Fruit fly (Drosophila melanogaster): Measurements from ENCODE around the gene CG3708.

CG3708 gene

dm6 chrX:935049-935900 lies 5.4 kb upstream of the CG3708 start, which contains the start of gene TRAM:
Gene TRAM (plus strand): TSS chrX:935232.
- TF ChIP-seq Sin3A (optimal IDR thresholded peaks at IDR 0.05) (no peak), Myc (optimal IDR thresholded peaks at IDR 0.05) (no peak), ttk (optimal IDR thresholded peaks at IDR 0.05) (no peak), insv (optimal IDR thresholded peaks at IDR 0.05) (no peak), psq (optimal IDR thresholded peaks at IDR 0.05) (no peak), h (optimal IDR thresholded peaks at IDR 0.05) (no peak)

- TF ChIP-seq ttk (optimal IDR thresholded peaks at IDR 0.05) = no peak
Observed at dm6 chrX:933997-934396, 4.1 kb upstream of the CG3708 start.

dm6 chrX:932859-933258 lies 3.0 kb upstream of the CG3708 start:
- TF ChIP-seq psq (optimal IDR thresholded peaks at IDR 0.05) = no peak
- TF ChIP-seq insv (optimal IDR thresholded peaks at IDR 0.05) = no peak
- no peak for TF ChIP-seq ttk (optimal IDR thresholded peaks at IDR 0.05)
- TF ChIP-seq Sin3A (optimal IDR thresholded peaks at IDR 0.05) = no peak
- no peak for TF ChIP-seq Myc (optimal IDR thresholded peaks at IDR 0.05)
- no peak for TF ChIP-seq h (optimal IDR thresholded peaks at IDR 0.05)

- TF ChIP-seq Sin3A (optimal IDR thresholded peaks at IDR 0.05) (no peak), Myc (optimal IDR thresholded peaks at IDR 0.05) (no peak), psq (optimal IDR thresholded peaks at IDR 0.05) (no peak), insv (optimal IDR thresholded peaks at IDR 0.05) (no peak), ttk (optimal IDR thresholded peaks at IDR 0.05) (no peak), h (optimal IDR thresholded peaks at IDR 0.05) (no peak)
Observed at dm6 chrX:932166-932565, 2.3 kb upstream of the CG3708 start, which contains the start of the genes CG32815 and CG3706. Gene CG32815 (plus strand): TSS chrX:932466. Gene CG3706 (minus strand): TSS chrX:932475.

dm6 chrX:927863-928257 lies 2.0 kb downstream of the CG3708 start, which contains the start of the genes CG43867 and MED22:
Gene CG43867 (minus strand): TSS chrX:927975.
Gene MED22 (plus strand): TSS chrX:928139.
- TF ChIP-seq psq (optimal IDR thresholded peaks at IDR 0.05) = no peak
- TF ChIP-seq h (optimal IDR thresholded peaks at IDR 0.05) = no peak
- no peak for TF ChIP-seq insv (optimal IDR thresholded peaks at IDR 0.05)
- TF ChIP-seq Sin3A (optimal IDR thresholded peaks at IDR 0.05) = no peak
- TF ChIP-seq Myc (optimal IDR thresholded peaks at IDR 0.05) = no peak
- TF ChIP-seq ttk (optimal IDR thresholded peaks at IDR 0.05) = no peak

dm6 chrX:927209-927862 lies 2.6 kb downstream of the CG3708 start, which contains the start of gene Lztr1:
Gene Lztr1 (minus strand): TSS chrX:927582.
- no peak for TF ChIP-seq psq (optimal IDR thresholded peaks at IDR 0.05)
- no peak for TF ChIP-seq ttk (optimal IDR thresholded peaks at IDR 0.05)
- no peak for TF ChIP-seq Sin3A (optimal IDR thresholded peaks at IDR 0.05)
- no peak for TF ChIP-seq insv (optimal IDR thresholded peaks at IDR 0.05)
- no peak for TF ChIP-seq Myc (optimal IDR thresholded peaks at IDR 0.05)
- no peak for TF ChIP-seq h (optimal IDR thresholded peaks at IDR 0.05)

- TF ChIP-seq Myc (optimal IDR thresholded peaks at IDR 0.05) = no peak
- no peak for TF ChIP-seq Sin3A (optimal IDR thresholded peaks at IDR 0.05)
- no peak for TF ChIP-seq ttk (optimal IDR thresholded peaks at IDR 0.05)
- TF ChIP-seq h (optimal IDR thresholded peaks at IDR 0.05) = no peak
- no peak for TF ChIP-seq psq (optimal IDR thresholded peaks at IDR 0.05)
- no peak for TF ChIP-seq insv (optimal IDR thresholded peaks at IDR 0.05)
Observed at dm6 chrX:921359-921758, 8.5 kb downstream of the CG3708 start.

- no peak for TF ChIP-seq Sin3A (optimal IDR thresholded peaks at IDR 0.05)
- TF ChIP-seq psq (optimal IDR thresholded peaks at IDR 0.05) = no peak
- TF ChIP-seq ttk (optimal IDR thresholded peaks at IDR 0.05) = no peak
- TF ChIP-seq insv (optimal IDR thresholded peaks at IDR 0.05) = no peak
- TF ChIP-seq h (optimal IDR thresholded peaks at IDR 0.05) = no peak
- TF ChIP-seq Myc (optimal IDR thresholded peaks at IDR 0.05) = no peak
Observed at dm6 chrX:908763-909497, 21.0 kb downstream of the CG3708 start.

dm6 chrX:900725-901345 lies 29.1 kb downstream of the CG3708 start:
- TF ChIP-seq Myc (optimal IDR thresholded peaks at IDR 0.05) = no peak
- TF ChIP-seq insv (optimal IDR thresholded peaks at IDR 0.05) = no peak
- TF ChIP-seq ttk (optimal IDR thresholded peaks at IDR 0.05) = no peak
- no peak for TF ChIP-seq h (optimal IDR thresholded peaks at IDR 0.05)
- no peak for TF ChIP-seq Sin3A (optimal IDR thresholded peaks at IDR 0.05)
- TF ChIP-seq psq (optimal IDR thresholded peaks at IDR 0.05) = no peak

- TF ChIP-seq ttk (optimal IDR thresholded peaks at IDR 0.05) (no peak), Myc (optimal IDR thresholded peaks at IDR 0.05) (no peak), Sin3A (optimal IDR thresholded peaks at IDR 0.05) (no peak), h (optimal IDR thresholded peaks at IDR 0.05) (no peak), psq (optimal IDR thresholded peaks at IDR 0.05) (no peak)
Observed at dm6 chrX:899407-900050, 30.4 kb downstream of the CG3708 start.

dm6 chrX:898367-898766 lies 31.5 kb downstream of the CG3708 start:
- TF ChIP-seq Myc (optimal IDR thresholded peaks at IDR 0.05) (no peak), Sin3A (optimal IDR thresholded peaks at IDR 0.05) (no peak), insv (optimal IDR thresholded peaks at IDR 0.05) (no peak), psq (optimal IDR thresholded peaks at IDR 0.05) (no peak), h (optimal IDR thresholded peaks at IDR 0.05) (no peak)
